Worm (Caenorhabditis elegans) whole organism, late embryonic: ENCODE measurements around the gene srbc-38.

Source experiments
- ceh-31 ChIP-seq: sonication (generic microtip); optimal IDR thresholded peaks from 2 replicates; lab custom pipeline; 2016; ENCODE audit warnings: missing genetic modification characterization, missing compliant biosample characterization
- ceh-48 ChIP-seq: sonication (generic microtip); optimal IDR thresholded peaks from 2 replicates; lab custom pipeline; 2016; ENCODE audit warnings: missing genetic modification characterization, inconsistent platforms, missing compliant biosample characterization
- pag-3 ChIP-seq: sonication (generic microtip); optimal IDR thresholded peaks from 2 replicates; lab custom pipeline; 2016; ENCODE audit warnings: missing compliant biosample characterization, missing genetic modification characterization, borderline replicate concordance
- unc-86 ChIP-seq: sonication (generic microtip); optimal IDR thresholded peaks from 2 replicates; lab custom pipeline; 2016; ENCODE audit warnings: missing genetic modification characterization, missing compliant biosample characterization
- zip-5 ChIP-seq: sonication (generic microtip); optimal IDR thresholded peaks from 2 replicates; lab custom pipeline; 2016; ENCODE audit warnings: missing genetic modification characterization, missing compliant biosample characterization

ce11 chrV:694625-695024 lies 12.4 kb upstream of the srbc-38 start, which contains the start of gene srj-53:
- no peak for TF ChIP-seq unc-86
- TF ChIP-seq pag-3: no peak
- no peak for TF ChIP-seq ceh-48 (tag; lab: Kevin White, UChicago)
- TF ChIP-seq ceh-31 (tag; lab: Kevin White, UChicago): no peak
- no peak for TF ChIP-seq zip-5 (tag; lab: Kevin White, UChicago)
